Worm (Caenorhabditis elegans): ENCODE measurements around the gene T25B9.5.

DNA sequence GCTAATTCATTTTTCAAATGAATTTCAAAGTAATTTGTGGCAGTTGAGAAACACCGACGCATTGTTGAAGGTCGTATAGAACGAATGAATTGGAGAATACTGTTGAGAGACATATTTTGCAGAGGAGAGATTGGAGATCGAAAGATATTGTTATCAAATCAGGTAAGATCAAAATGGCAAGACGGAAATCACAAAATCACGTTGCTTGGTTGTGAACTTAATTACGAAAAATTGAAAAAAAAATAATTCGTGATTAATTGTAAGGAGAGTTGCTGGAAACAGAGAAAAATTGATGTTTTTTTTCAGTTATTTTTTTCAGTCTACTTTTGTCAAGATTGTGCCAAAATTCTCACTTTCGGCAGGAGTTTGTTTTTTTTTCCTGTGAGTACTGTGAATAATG lies 4.5 kb downstream of the T25B9.5 start, which contains the start of gene T25B9.1:
- TF ChIP-seq ama-1 (optimal IDR thresholded peaks at IDR 0.05), result no peak
- no peak for TF ChIP-seq hmbx-1 (tag; optimal IDR thresholded peaks at IDR 0.05)
- TF ChIP-seq tra-4 (tag; optimal IDR thresholded peaks at IDR 0.05), result no peak
- TF ChIP-seq hmg-4 (GFP tag; optimal IDR thresholded peaks at IDR 0.05), result no peak
- no peak for TF ChIP-seq ceh-13 (GFP tag; optimal IDR thresholded peaks at IDR 0.05)
- TF ChIP-seq ceh-36 (tag; optimal IDR thresholded peaks at IDR 0.05), result no peak
- no peak for TF ChIP-seq tbx-11 (GFP tag; IDR thresholded peaks at IDR 0.05)
- TF ChIP-seq B0310.2 (tag; optimal IDR thresholded peaks at IDR 0.05), result no peak

All from whole organism, early embryonic.